Worm (Caenorhabditis elegans): ENCODE measurements around the gene T24C4.5.

DNA sequence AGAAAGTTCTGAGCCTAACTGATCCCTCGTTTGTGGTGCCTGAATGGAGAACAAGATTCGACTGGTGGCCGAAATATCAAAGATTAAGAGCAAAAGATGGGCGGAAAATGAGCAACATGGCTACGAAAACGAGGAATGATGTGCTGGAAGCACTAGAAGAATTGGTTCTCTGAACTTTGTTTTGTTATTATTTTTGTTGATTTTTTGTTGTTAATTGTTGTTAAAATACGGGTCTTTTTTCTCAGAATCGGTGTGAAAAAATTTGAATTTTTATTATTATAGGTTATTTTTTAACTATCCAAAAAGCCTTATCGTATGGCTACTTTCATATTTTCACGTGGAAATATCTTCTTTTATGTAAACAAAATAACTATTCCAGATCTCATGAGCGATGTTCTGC is 23.3 kb downstream of the T24C4.5 start, which contains the start of gene K02F3.12:
- TF ChIP-seq unc-86 (tag; optimal IDR thresholded peaks at IDR 0.05) = no peak
- TF ChIP-seq pha-4 (tag; optimal IDR thresholded peaks at IDR 0.05) = no peak
- TF ChIP-seq fkh-10 (GFP tag; optimal IDR thresholded peaks at IDR 0.05) = no peak

Data from whole organism, late embryonic.